Fruit fly (Drosophila melanogaster): ENCODE measurements around the gene Ir7d.

Gene Ir7d

dm6 chrX:7911983-7912630, 33.5 kb upstream of the Ir7d start, which contains the start of gene snz (continued):
- TF ChIP-seq CG3726 (GFP tag; IDR thresholded peaks at IDR 0.05) (no peak), sqz (GFP tag; optimal IDR thresholded peaks at IDR 0.05) (no peak), tgo (GFP tag; IDR thresholded peaks at IDR 0.05) (no peak), pzg (GFP tag; optimal IDR thresholded peaks at IDR 0.05) (peak; percentile 57), cad (GFP tag; optimal IDR thresholded peaks at IDR 0.05) (no peak), ERR (GFP tag; optimal IDR thresholded peaks at IDR 0.05) (no peak), CG14014 (GFP tag; IDR thresholded peaks at IDR 0.05) (no peak), CG7372 (GFP tag; IDR thresholded peaks at IDR 0.05) (no peak), Sry-β (GFP tag; optimal IDR thresholded peaks at IDR 0.05) (no peak), seq (GFP tag; IDR thresholded peaks at IDR 0.05) (no peak), Med (GFP tag) (peak; percentile 71), Fer2 (tag; optimal IDR thresholded peaks at IDR 0.05) (no peak), CG14710 (tag; optimal IDR thresholded peaks at IDR 0.05) (peak; percentile 15), HLH4C (GFP tag; IDR thresholded peaks at IDR 0.05; ENCODE audit: partially characterized antibody) (peak; percentile 86), Ravus (GFP tag; IDR thresholded peaks at IDR 0.05) (no peak), CG10267 (tag; optimal IDR thresholded peaks at IDR 0.05) (peak; percentile 22), Fer1 (GFP tag; optimal IDR thresholded peaks at IDR 0.05) (peak; percentile 34), org-1 (GFP tag; optimal IDR thresholded peaks at IDR 0.05) (no peak), lola (GFP tag; optimal IDR thresholded peaks at IDR 0.05) (no peak), lmd (GFP tag; IDR thresholded peaks at IDR 0.05) (no peak), Adf1 (GFP tag; IDR thresholded peaks at IDR 0.05) (peak; percentile 89), CG13123 (GFP tag; optimal IDR thresholded peaks at IDR 0.05) (no peak), CG17568 (GFP tag; optimal IDR thresholded peaks at IDR 0.05) (no peak), CG2116 (GFP tag; optimal IDR thresholded peaks at IDR 0.05) (peak; percentile 87), CG15073 (GFP tag; optimal IDR thresholded peaks at IDR 0.05) (no peak), Fer3 (tag; optimal IDR thresholded peaks at IDR 0.05) (no peak), CG18764 (GFP tag; optimal IDR thresholded peaks at IDR 0.05) (no peak), vnd (GFP tag; IDR thresholded peaks at IDR 0.05; ENCODE audit: partially characterized antibody) (peak; percentile 66; the same call in 2 of the 3 replicates), insv (GFP tag; optimal IDR thresholded peaks at IDR 0.05) (peak in 1 of 2 experiments; percentile 91), Ets65A (GFP tag) (no peak), NC2β (GFP tag; optimal IDR thresholded peaks at IDR 0.05) (no peak), CG13775 (GFP tag; optimal IDR thresholded peaks at IDR 0.05) (no peak), Spps (tag; optimal IDR thresholded peaks at IDR 0.05) (no peak), CG4360 (GFP tag; IDR thresholded peaks at IDR 0.05) (peak; percentile 77), CG8924 (tag; optimal IDR thresholded peaks at IDR 0.05) (no peak), CkIIα-i1 (GFP tag; IDR thresholded peaks at IDR 0.05) (no peak), HLHmδ (GFP tag; optimal IDR thresholded peaks at IDR 0.05) (no peak), CG13624 (GFP tag; optimal IDR thresholded peaks at IDR 0.05) (peak; percentile 47), br (optimal IDR thresholded peaks at IDR 0.05) (no peak), ac (GFP tag; optimal IDR thresholded peaks at IDR 0.05) (no peak), CG4617 (GFP tag; optimal IDR thresholded peaks at IDR 0.05; ENCODE audit: borderline replicate concordance) (no peak), inv (GFP tag; IDR thresholded peaks at IDR 0.05; ENCODE audit: partially characterized antibody) (peak; percentile 48; the same call in 1 of the 2 replicates), Hmr (GFP tag; optimal IDR thresholded peaks at IDR 0.05) (no peak), Ets97D (GFP tag; optimal IDR thresholded peaks at IDR 0.05) (peak; percentile 38), kah (GFP tag; optimal IDR thresholded peaks at IDR 0.05) (no peak), CG3065 (GFP tag; optimal IDR thresholded peaks at IDR 0.05) (no peak), CG18619 (GFP tag; optimal IDR thresholded peaks at IDR 0.05) (no peak), mirr (GFP tag; optimal IDR thresholded peaks at IDR 0.05) (peak; percentile 83), kay (GFP tag; optimal IDR thresholded peaks at IDR 0.05) (no peak), pfk (GFP tag; optimal IDR thresholded peaks at IDR 0.05) (peak; percentile 67), CG31388 (GFP tag; optimal IDR thresholded peaks at IDR 0.05) (no peak)
